Worm (Caenorhabditis elegans): ENCODE measurements around the gene F35E12.2.

DNA sequence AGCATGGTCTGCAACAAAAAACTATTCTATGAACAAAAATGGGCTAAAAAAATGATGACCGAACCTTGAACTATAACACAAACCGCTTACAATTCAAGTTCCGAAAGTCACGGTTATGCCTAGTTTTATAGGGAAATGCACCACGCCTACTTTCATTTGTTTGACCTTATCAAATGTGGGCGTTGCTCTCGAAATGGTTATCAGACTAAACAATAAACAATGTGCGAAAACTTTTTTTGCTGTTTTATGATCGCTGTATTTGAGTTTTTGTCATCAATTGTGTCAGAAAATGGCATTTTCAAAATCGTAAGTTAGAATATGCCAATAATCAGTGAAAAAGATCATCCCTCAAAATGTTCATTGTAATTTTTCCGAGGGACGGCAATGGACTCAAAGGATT lies 11.5 kb upstream of the F35E12.2 start, which contains the start of gene F35E12.6:
- no peak for TF ChIP-seq ceh-22 (tag; optimal IDR thresholded peaks at IDR 0.05)
- no peak for TF ChIP-seq sox-4 (tag; optimal IDR thresholded peaks at IDR 0.05)
- TF ChIP-seq nhr-11 (tag; optimal IDR thresholded peaks at IDR 0.05) = no peak
- no peak for TF ChIP-seq nhr-232 (tag; optimal IDR thresholded peaks at IDR 0.05)
- no peak for TF ChIP-seq ceh-9 (tag; optimal IDR thresholded peaks at IDR 0.05)
- TF ChIP-seq ceh-2 (tag; optimal IDR thresholded peaks at IDR 0.05) = no peak
- TF ChIP-seq ama-1 (optimal IDR thresholded peaks at IDR 0.05) = no peak
- no peak for TF ChIP-seq nfya-1 (tag; optimal IDR thresholded peaks at IDR 0.05)
- TF ChIP-seq K02D7.2 (tag; optimal IDR thresholded peaks at IDR 0.05) = no peak
- TF ChIP-seq pha-4 (tag; optimal IDR thresholded peaks at IDR 0.05) = no peak
- no peak for TF ChIP-seq pha-2 (tag; optimal IDR thresholded peaks at IDR 0.05)
- TF ChIP-seq fkh-10 (GFP tag; optimal IDR thresholded peaks at IDR 0.05) = no peak
